Worm (Caenorhabditis elegans) whole organism, L4/young adult: ENCODE data around the gene rad-54.L2.

Experiments
- W03F9.2 ChIP-seq: fragments of 150-350 bp; optimal IDR thresholded peaks from 2 replicates; lab custom pipeline; 2014; ENCODE audit warnings: missing biosample characterization, missing genetic modification characterization
- dao-5 ChIP-seq: sonication (generic microtip); optimal IDR thresholded peaks from 2 replicates; lab custom pipeline; 2016; ENCODE audit warnings: missing genotype, missing genetic modification characterization, moderate library complexity, missing compliant biosample characterization
- him-1 ChIP-seq: sonication (generic microtip); optimal IDR thresholded peaks from 2 replicates; lab custom pipeline; 2016; ENCODE audit warnings: missing genotype, missing genetic modification reagents, missing genetic modification characterization, missing compliant biosample characterization

DNA sequence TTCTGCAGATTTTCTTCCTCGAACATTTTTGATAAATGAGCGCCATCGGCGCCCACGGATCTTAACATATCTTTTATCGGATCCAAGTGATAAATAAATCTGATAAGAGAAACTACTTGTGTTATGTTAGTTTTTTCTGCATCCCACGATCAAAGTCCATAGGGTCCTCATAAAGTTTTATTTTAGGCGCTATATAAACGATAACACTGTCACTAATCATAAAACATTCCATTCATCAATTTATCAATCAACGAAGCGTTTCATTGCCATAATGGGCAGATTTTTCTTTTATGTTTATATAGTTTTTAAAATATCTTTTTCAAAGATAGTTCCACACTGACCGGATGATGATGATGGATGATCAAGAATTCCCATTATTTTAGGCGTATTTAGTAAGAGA, 29.2 kb upstream of the rad-54.L2 start:
- TF ChIP-seq W03F9.2: no peak
- no peak for TF ChIP-seq him-1 (tag; lab: Kevin White, UChicago)
- TF ChIP-seq dao-5: no peak
